Fruit fly (Drosophila melanogaster): Measurements from ENCODE around the gene CG9837.

The CG9837 gene

dm6 chr3R:8847096-8847639 is 33.8 kb upstream of the CG9837 start:
- TF ChIP-seq CTCF (optimal IDR thresholded peaks at IDR 0.05) (no peak), CG8478 (optimal IDR thresholded peaks at IDR 0.05) (no peak)

dm6 chr3R:8846154-8846648 is 32.8 kb upstream of the CG9837 start:
- TF ChIP-seq CG8478 (optimal IDR thresholded peaks at IDR 0.05) (no peak), CTCF (optimal IDR thresholded peaks at IDR 0.05) (no peak)

dm6 chr3R:8844955-8845354 is 31.6 kb upstream of the CG9837 start:
- TF ChIP-seq CG8478 (optimal IDR thresholded peaks at IDR 0.05) (no peak), CTCF (optimal IDR thresholded peaks at IDR 0.05) (no peak)

- TF ChIP-seq CTCF (optimal IDR thresholded peaks at IDR 0.05), result no peak
- no peak for TF ChIP-seq CG8478 (optimal IDR thresholded peaks at IDR 0.05)
Observed at dm6 chr3R:8843942-8844637, 30.7 kb upstream of the CG9837 start.

dm6 chr3R:8841533-8841932 is 28.2 kb upstream of the CG9837 start:
- no peak for TF ChIP-seq CG8478 (optimal IDR thresholded peaks at IDR 0.05)
- TF ChIP-seq CTCF (optimal IDR thresholded peaks at IDR 0.05), result no peak

- TF ChIP-seq CTCF (optimal IDR thresholded peaks at IDR 0.05), result no peak
Observed at dm6 chr3R:8841038-8841437, 27.7 kb upstream of the CG9837 start.

- TF ChIP-seq CTCF (optimal IDR thresholded peaks at IDR 0.05), result no peak
- no peak for TF ChIP-seq CG8478 (optimal IDR thresholded peaks at IDR 0.05)
Observed at dm6 chr3R:8823761-8824499, 10.6 kb upstream of the CG9837 start, which contains the start of the genes IscU and CG8379. IscU (minus strand) TSS chr3R:8824177. CG8379 (plus strand) TSS chr3R:8824411.

- TF ChIP-seq CG8478 (optimal IDR thresholded peaks at IDR 0.05) (no peak), CTCF (optimal IDR thresholded peaks at IDR 0.05) (no peak)
Observed at dm6 chr3R:8822919-8823318, 9.5 kb upstream of the CG9837 start.

dm6 chr3R:8821623-8822022 is 8.2 kb upstream of the CG9837 start, which contains the start of gene CG8369:
CG8369 (plus strand) TSS chr3R:8822008.
- TF ChIP-seq CG8478 (optimal IDR thresholded peaks at IDR 0.05) (no peak), CTCF (optimal IDR thresholded peaks at IDR 0.05) (no peak)

- no peak for TF ChIP-seq CG8478 (optimal IDR thresholded peaks at IDR 0.05)
- TF ChIP-seq CTCF (optimal IDR thresholded peaks at IDR 0.05), result peak; percentile 51 to 64
Observed at dm6 chr3R:8820428-8820912, 7.1 kb upstream of the CG9837 start, which contains the start of gene aqz. aqz (minus strand) TSS chr3R:8820682.

dm6 chr3R:8819551-8820057 is 6.2 kb upstream of the CG9837 start:
- no peak for TF ChIP-seq CG8478 (optimal IDR thresholded peaks at IDR 0.05)
- TF ChIP-seq CTCF (optimal IDR thresholded peaks at IDR 0.05), result no peak

- TF ChIP-seq CTCF (optimal IDR thresholded peaks at IDR 0.05) (no peak), CG8478 (optimal IDR thresholded peaks at IDR 0.05) (no peak)
Observed at dm6 chr3R:8818239-8818638, 4.9 kb upstream of the CG9837 start.

- TF ChIP-seq CG8478 (optimal IDR thresholded peaks at IDR 0.05), result no peak
- TF ChIP-seq CTCF (optimal IDR thresholded peaks at IDR 0.05), result no peak
Observed at dm6 chr3R:8815074-8815473, 1.7 kb upstream of the CG9837 start.

dm6 chr3R:8814029-8814647 is 759 bp upstream of the CG9837 start:
- TF ChIP-seq CG8478 (optimal IDR thresholded peaks at IDR 0.05) (no peak), CTCF (optimal IDR thresholded peaks at IDR 0.05) (no peak)
